Fruit fly (Drosophila melanogaster): ENCODE results near the gene CG43147.
A peak's percentile ranks its signal among the peaks of the same experiment; 100 is the strongest.

CG43147 gene

dm6 chr3L:13300052-13300451 is at the start of gene CG43147:
CG43147 (minus strand) TSS chr3L:13300152.
- TF ChIP-seq Ets98B (GFP tag; IDR thresholded peaks at IDR 0.05) = no peak
- no peak for TF ChIP-seq CG15710 (tag; optimal IDR thresholded peaks at IDR 0.05)
- TF ChIP-seq Pif1B (GFP tag; optimal IDR thresholded peaks at IDR 0.05) = no peak
- no peak for TF ChIP-seq Pif1A (GFP tag; optimal IDR thresholded peaks at IDR 0.05)
- TF ChIP-seq CG8159 (tag; optimal IDR thresholded peaks at IDR 0.05) = no peak
- no peak for TF ChIP-seq CG17806 (tag; optimal IDR thresholded peaks at IDR 0.05)
- no peak for TF ChIP-seq CG8301 (tag; optimal IDR thresholded peaks at IDR 0.05)
- TF ChIP-seq fd96Ca (GFP tag; IDR thresholded peaks at IDR 0.05) = no peak
- no peak for TF ChIP-seq Snoo (tag; optimal IDR thresholded peaks at IDR 0.05)
- no peak for TF ChIP-seq CG32121 (GFP tag; IDR thresholded peaks at IDR 0.05)
- TF ChIP-seq rn (GFP tag; IDR thresholded peaks at IDR 0.05) = no peak
- TF ChIP-seq CG10348 (GFP tag; IDR thresholded peaks at IDR 0.05) = no peak
- TF ChIP-seq CG4496 (GFP tag; IDR thresholded peaks at IDR 0.05) = no peak
- TF ChIP-seq CG13204 (GFP tag; optimal IDR thresholded peaks at IDR 0.05) = no peak
- no peak for TF ChIP-seq CG34367 (tag; optimal IDR thresholded peaks at IDR 0.05)

- TF ChIP-seq CG8159 (tag; optimal IDR thresholded peaks at IDR 0.05) (no peak), CG14655 (GFP tag; optimal IDR thresholded peaks at IDR 0.05) (no peak), EcR (GFP tag; optimal IDR thresholded peaks at IDR 0.05) (no peak), CG13204 (GFP tag; optimal IDR thresholded peaks at IDR 0.05) (no peak), CG9948 (tag; optimal IDR thresholded peaks at IDR 0.05) (no peak), CG4496 (GFP tag; IDR thresholded peaks at IDR 0.05) (no peak), CG8301 (tag; optimal IDR thresholded peaks at IDR 0.05) (no peak), D1 (tag; optimal IDR thresholded peaks at IDR 0.05) (no peak), CG10348 (GFP tag; IDR thresholded peaks at IDR 0.05) (no peak), Snoo (tag; optimal IDR thresholded peaks at IDR 0.05) (no peak)
Measured at dm6 chr3L:13348733-13349132, 48.8 kb upstream of the CG43147 start, which contains the start of gene CG17687. CG17687 (plus strand) TSS chr3L:13349033.

dm6 chr3L:13328835-13329234 is 28.9 kb upstream of the CG43147 start, which contains the start of gene CG14113:
CG14113 (plus strand) TSS chr3L:13329135.
- TF ChIP-seq rn (GFP tag; IDR thresholded peaks at IDR 0.05) (no peak), gl (tag; optimal IDR thresholded peaks at IDR 0.05) (no peak), CG17806 (tag; optimal IDR thresholded peaks at IDR 0.05) (no peak), CG8301 (tag; optimal IDR thresholded peaks at IDR 0.05) (no peak), CG34367 (tag; optimal IDR thresholded peaks at IDR 0.05) (no peak), CG10348 (GFP tag; IDR thresholded peaks at IDR 0.05) (no peak), Ets98B (GFP tag; IDR thresholded peaks at IDR 0.05) (no peak), CG9948 (tag; optimal IDR thresholded peaks at IDR 0.05) (no peak), CG32121 (GFP tag; IDR thresholded peaks at IDR 0.05) (no peak)

- TF ChIP-seq CG12605 (GFP tag; IDR thresholded peaks at IDR 0.05) (no peak), D1 (tag; optimal IDR thresholded peaks at IDR 0.05) (no peak), EcR (GFP tag; optimal IDR thresholded peaks at IDR 0.05) (no peak), CG13204 (GFP tag; optimal IDR thresholded peaks at IDR 0.05) (no peak), fd96Ca (GFP tag; IDR thresholded peaks at IDR 0.05) (no peak), CG4496 (GFP tag; IDR thresholded peaks at IDR 0.05) (no peak), CG10348 (GFP tag; IDR thresholded peaks at IDR 0.05) (no peak), Pif1B (GFP tag; optimal IDR thresholded peaks at IDR 0.05) (no peak), CG15710 (tag; optimal IDR thresholded peaks at IDR 0.05) (no peak), CG14655 (GFP tag; optimal IDR thresholded peaks at IDR 0.05) (no peak), gl (tag; optimal IDR thresholded peaks at IDR 0.05) (no peak), rn (GFP tag; IDR thresholded peaks at IDR 0.05) (no peak), CG32121 (GFP tag; IDR thresholded peaks at IDR 0.05) (no peak), Snoo (tag; optimal IDR thresholded peaks at IDR 0.05) (no peak), CG17806 (tag; optimal IDR thresholded peaks at IDR 0.05) (no peak), CG8159 (tag; optimal IDR thresholded peaks at IDR 0.05) (no peak), CG34367 (tag; optimal IDR thresholded peaks at IDR 0.05) (no peak), CG8301 (tag; optimal IDR thresholded peaks at IDR 0.05) (no peak), CG9948 (tag; optimal IDR thresholded peaks at IDR 0.05) (no peak), Ets98B (GFP tag; IDR thresholded peaks at IDR 0.05) (no peak)
Measured at dm6 chr3L:13312250-13312649, 12.3 kb upstream of the CG43147 start.

DNA sequence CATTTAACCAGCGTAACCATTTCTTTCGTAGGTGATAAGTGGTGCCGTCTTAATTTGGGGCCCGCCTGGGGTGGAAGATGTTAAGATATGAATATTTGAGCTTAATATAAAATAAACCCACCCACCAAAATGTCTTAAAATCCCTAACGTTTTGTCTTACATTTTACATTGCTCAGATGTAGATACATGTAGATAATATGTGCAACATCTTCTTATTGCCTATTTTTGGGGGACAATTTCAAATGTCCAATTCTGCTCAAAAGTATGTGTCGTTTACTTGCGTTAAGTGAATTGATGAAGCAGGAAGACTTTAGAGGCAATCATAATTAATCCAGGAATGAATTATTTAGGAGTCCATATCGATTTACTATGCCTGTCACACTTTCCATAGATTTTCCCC is 1.8 kb upstream of the CG43147 start:
- TF ChIP-seq D1 (tag; optimal IDR thresholded peaks at IDR 0.05) (peak; percentile 36), Ets98B (GFP tag; IDR thresholded peaks at IDR 0.05) (no peak), CG4496 (GFP tag; IDR thresholded peaks at IDR 0.05) (no peak)

dm6 chr3L:13301335-13301734 is 1.4 kb upstream of the CG43147 start, which contains the start of gene SP:
SP (plus strand) TSS chr3L:13301635.
- TF ChIP-seq D1 (tag; optimal IDR thresholded peaks at IDR 0.05) (no peak), CG12605 (GFP tag; IDR thresholded peaks at IDR 0.05) (no peak), CG9948 (tag; optimal IDR thresholded peaks at IDR 0.05) (no peak), CG4496 (GFP tag; IDR thresholded peaks at IDR 0.05) (no peak), CG32121 (GFP tag; IDR thresholded peaks at IDR 0.05) (no peak), Pif1A (GFP tag; optimal IDR thresholded peaks at IDR 0.05) (no peak), fd96Ca (GFP tag; IDR thresholded peaks at IDR 0.05) (no peak), rn (GFP tag; IDR thresholded peaks at IDR 0.05) (no peak), CG15710 (tag; optimal IDR thresholded peaks at IDR 0.05) (no peak), CG13204 (GFP tag; optimal IDR thresholded peaks at IDR 0.05) (no peak), gl (tag; optimal IDR thresholded peaks at IDR 0.05) (no peak), CG17806 (tag; optimal IDR thresholded peaks at IDR 0.05) (no peak), CG10348 (GFP tag; IDR thresholded peaks at IDR 0.05) (no peak), EcR (GFP tag; optimal IDR thresholded peaks at IDR 0.05) (no peak), CG8301 (tag; optimal IDR thresholded peaks at IDR 0.05) (no peak), Pif1B (GFP tag; optimal IDR thresholded peaks at IDR 0.05) (no peak)
